Worm (Caenorhabditis elegans): Measurements from ENCODE around the gene K11D9.3.

- TF ChIP-seq ets-4 (GFP tag; optimal IDR thresholded peaks at IDR 0.05) (no peak), ztf-6 (GFP tag; IDR thresholded peaks at IDR 0.05) (no peak), ceh-79 (tag; optimal IDR thresholded peaks at IDR 0.05) (no peak), ztf-25 (GFP tag; IDR thresholded peaks at IDR 0.05) (no peak), unc-62 (GFP tag; optimal IDR thresholded peaks at IDR 0.05) (no peak), ztf-26 (tag; optimal IDR thresholded peaks at IDR 0.05) (no peak), cebp-2 (GFP tag; IDR thresholded peaks at IDR 0.05) (no peak), F23B12.7 (tag; optimal IDR thresholded peaks at IDR 0.05; ENCODE audit: insufficient read depth) (no peak)
Measured at ce11 chrIII:10757540-10757939, 44.5 kb downstream of the K11D9.3 start, which contains the start of gene rnf-113.
